Fruit fly (Drosophila melanogaster) whole organism, embryonic: ENCODE measurements around the gene CG13096.

ENCODE experiments used
- Asciz ChIP-seq: fragments of 200-800 bp; sonication (Bioruptor generic); optimal IDR thresholded peaks from 2 replicates; lab custom pipeline; 2017; ENCODE audit warnings: missing biosample characterization, mild to moderate bottlenecking, missing genetic modification characterization, missing genetic modification reagents
- CG12769 ChIP-seq: fragments of 200-800 bp; sonication (Bioruptor generic); optimal IDR thresholded peaks from 2 replicates; lab custom pipeline; 2019; ENCODE audit warnings: missing biosample characterization, mild to moderate bottlenecking, missing genetic modification characterization, moderate library complexity
- CG14667 ChIP-seq: fragments of 200-800 bp; sonication (Bioruptor generic); IDR thresholded peaks from 2 replicates; pipeline ENCODE4 v1.3.6; 2022; ENCODE audit warnings: missing biosample characterization, missing genetic modification characterization
- CG15696 ChIP-seq: fragments of 200-800 bp; sonication (Bioruptor generic); optimal IDR thresholded peaks from 2 replicates; lab custom pipeline; 2019; ENCODE audit warnings: missing biosample characterization, mild to moderate bottlenecking, missing genetic modification characterization, moderate library complexity
- CG2199 ChIP-seq: fragments of 200-800 bp; sonication (Bioruptor generic); IDR thresholded peaks from 3 replicates; pipeline ENCODE4 v1.3.6; 2022; ENCODE audit warnings: missing biosample characterization, missing genetic modification characterization
- CG2678 ChIP-seq: fragments of 200-800 bp; sonication (Bioruptor generic); optimal IDR thresholded peaks from 3 replicates; lab custom pipeline; 2019; ENCODE audit warnings: missing biosample characterization, mild to moderate bottlenecking, missing genetic modification characterization, moderate library complexity
- CG30020 ChIP-seq: fragments of 200-800 bp; optimal IDR thresholded peaks from 2 replicates; lab custom pipeline; 2019; ENCODE audit warnings: missing biosample characterization, mild to moderate bottlenecking, missing genetic modification characterization, moderate library complexity
- CG30403 ChIP-seq: fragments of 200-800 bp; sonication (Bioruptor generic); optimal IDR thresholded peaks from 3 replicates; lab custom pipeline; 2016; ENCODE audit warnings: missing biosample characterization, missing genetic modification characterization
- CG3726 ChIP-seq: fragments of 200-800 bp; sonication (Bioruptor generic); IDR thresholded peaks from 3 replicates; pipeline ENCODE4, ENCODE4 v1.3.6; 2022; ENCODE audit warnings: missing biosample characterization, missing genetic modification characterization
- CG3838 ChIP-seq: fragments of 200-800 bp; sonication (Bioruptor generic); optimal IDR thresholded peaks from 3 replicates; lab custom pipeline; 2016; ENCODE audit warnings: missing biosample characterization, missing genetic modification characterization
- CG5245 ChIP-seq: fragments of 200-800 bp; sonication (Bioruptor generic); optimal IDR thresholded peaks from 3 replicates; lab custom pipeline; 2016; ENCODE audit warnings: missing biosample characterization, missing genetic modification characterization
- CG6765 ChIP-seq: fragments of 200-800 bp; sonication (Bioruptor generic); optimal IDR thresholded peaks from 3 replicates; lab custom pipeline; 2017; ENCODE audit warnings: missing biosample characterization, mild to moderate bottlenecking, missing genetic modification characterization
- CG6854 ChIP-seq: fragments of 200-800 bp; sonication (Bioruptor generic); optimal IDR thresholded peaks from 3 replicates; lab custom pipeline; 2017; ENCODE audit warnings: missing biosample characterization, mild to moderate bottlenecking, missing genetic modification characterization
- CG9876 ChIP-seq: fragments of 200-800 bp; sonication (Bioruptor generic); optimal IDR thresholded peaks from 2 replicates; lab custom pipeline; 2016; ENCODE audit warnings: missing biosample characterization, missing genetic modification characterization
- CoRest ChIP-seq: fragments of 200-800 bp; sonication (Bioruptor generic); optimal IDR thresholded peaks from 3 replicates; lab custom pipeline; 2018; ENCODE audit warnings: missing biosample characterization, mild to moderate bottlenecking, missing genetic modification characterization, moderate library complexity
- Dp ChIP-seq: fragments of 200-800 bp; sonication (Bioruptor generic); optimal IDR thresholded peaks from 2 replicates; lab custom pipeline; 2018; ENCODE audit warnings: missing biosample characterization, mild to moderate bottlenecking, missing genetic modification characterization, moderate library complexity
- HHEX ChIP-seq: fragments of 200-800 bp; sonication (Bioruptor generic); optimal IDR thresholded peaks from 3 replicates; lab custom pipeline; 2017; ENCODE audit warnings: missing biosample characterization, mild to moderate bottlenecking, missing genetic modification characterization, missing genetic modification reagents
- HmgZ ChIP-seq: fragments of 200-800 bp; sonication (Bioruptor generic); optimal IDR thresholded peaks from 2 replicates; lab custom pipeline; 2018; ENCODE audit warnings: missing biosample characterization, mild to moderate bottlenecking, missing genetic modification characterization
- Hr51 ChIP-seq, 2 experiments: fragments of 200-800 bp; sonication (Bioruptor generic); optimal IDR thresholded peaks; 2 replicates in 1 of 2; 3 replicates in 1 of 2; lab custom pipeline; 2016 to 2018; ENCODE audit warnings: missing biosample characterization in 2 of 2, missing genetic modification characterization in 2 of 2, mild to moderate bottlenecking in 1 of 2, moderate library complexity in 1 of 2
- Lpt ChIP-seq: fragments of >200 bp; optimal IDR thresholded peaks from 2 replicates; lab custom pipeline; 2018; ENCODE audit warnings: missing biosample characterization, missing genetic modification characterization
- MBD-R2 ChIP-seq: fragments of 200-800 bp; sonication (Bioruptor generic); IDR thresholded peaks from 2 replicates; pipeline ENCODE4 v1.3.6; 2022; ENCODE audit warnings: missing biosample characterization, missing genetic modification characterization
- Meics ChIP-seq: fragments of 200-800 bp; sonication (Bioruptor generic); optimal IDR thresholded peaks from 2 replicates; lab custom pipeline; 2017; ENCODE audit warnings: missing biosample characterization, mild to moderate bottlenecking, missing genetic modification characterization
- NC2α ChIP-seq: fragments of 200-800 bp; sonication (Bioruptor generic); optimal IDR thresholded peaks from 2 replicates; lab custom pipeline; 2016; ENCODE audit warnings: missing biosample characterization, missing genetic modification characterization
- NC2β ChIP-seq: fragments of 200-800 bp; sonication (Bioruptor generic); optimal IDR thresholded peaks from 2 replicates; lab custom pipeline; 2016; ENCODE audit warnings: missing biosample characterization, missing genetic modification characterization
- NfI ChIP-seq: fragments of 200-800 bp; sonication (Bioruptor generic); optimal IDR thresholded peaks from 3 replicates; lab custom pipeline; 2018; ENCODE audit warnings: missing biosample characterization, mild to moderate bottlenecking, missing genetic modification characterization, moderate library complexity
- Trl ChIP-seq, 3 experiments: fragments of >200 bp in 2 of 3; fragments of 200-800 bp in 1 of 3; sonication (Bioruptor generic) in 1 of 3; optimal IDR thresholded peaks; 2 replicates in 1 of 3; 3 replicates in 2 of 3; lab custom pipeline; 2016 to 2017; ENCODE audit warnings: missing biosample characterization in 1 of 3, missing genetic modification characterization in 1 of 3
- ab ChIP-seq: fragments of 200-800 bp; sonication (Bioruptor generic); optimal IDR thresholded peaks from 2 replicates; lab custom pipeline; 2016; ENCODE audit warnings: missing biosample characterization, missing genetic modification characterization
- ac ChIP-seq: fragments of 200-800 bp; sonication (Bioruptor generic); optimal IDR thresholded peaks from 3 replicates; lab custom pipeline; 2017; ENCODE audit warnings: missing biosample characterization, mild to moderate bottlenecking, missing genetic modification characterization
- cg ChIP-seq: fragments of 200-800 bp; sonication (Bioruptor generic); optimal IDR thresholded peaks from 3 replicates; lab custom pipeline; 2019; ENCODE audit warnings: missing biosample characterization, mild to moderate bottlenecking, missing genetic modification characterization, moderate library complexity
- chinmo ChIP-seq: fragments of 200-800 bp; sonication (Bioruptor generic); IDR thresholded peaks from 4 replicates; pipeline ENCODE4 v1.3.6; 2022; ENCODE audit warnings: missing biosample characterization, missing genetic modification characterization; ENCODE audit not compliant: partially characterized antibody
- chn ChIP-seq: fragments of 200-800 bp; sonication (Bioruptor generic); optimal IDR thresholded peaks from 2 replicates; lab custom pipeline; 2016; ENCODE audit warnings: missing biosample characterization, missing genetic modification characterization
- crp ChIP-seq, 2 experiments: fragments of 200-800 bp; sonication (Bioruptor generic); optimal IDR thresholded peaks; 2 replicates in 1 of 2; 3 replicates in 1 of 2; lab custom pipeline; 2017; ENCODE audit warnings: missing biosample characterization in 2 of 2, missing genetic modification characterization in 2 of 2, mild to moderate bottlenecking in 1 of 2, moderate library complexity in 1 of 2
- dpn ChIP-seq, 2 experiments: fragments of 200-800 bp; sonication (Bioruptor generic); optimal IDR thresholded peaks; 3 replicates each; lab custom pipeline; 2016; ENCODE audit warnings: missing biosample characterization in 2 of 2, missing genetic modification characterization in 2 of 2
- fd96Cb ChIP-seq: fragments of 200-800 bp; sonication (Bioruptor generic); optimal IDR thresholded peaks from 2 replicates; lab custom pipeline; 2018; ENCODE audit warnings: missing biosample characterization, mild to moderate bottlenecking, missing genetic modification characterization, moderate library complexity
- gsb ChIP-seq: fragments of 200-800 bp; sonication (Bioruptor generic); IDR thresholded peaks from 2 replicates; pipeline ENCODE4 v1.3.6; 2022; ENCODE audit warnings: missing biosample characterization, missing genetic modification characterization
- kah ChIP-seq: fragments of 200-800 bp; sonication (Bioruptor generic); optimal IDR thresholded peaks from 2 replicates; lab custom pipeline; 2018; ENCODE audit warnings: missing biosample characterization, mild to moderate bottlenecking, missing genetic modification characterization
- nom ChIP-seq: fragments of 200-800 bp; sonication (Bioruptor generic); optimal IDR thresholded peaks from 2 replicates; lab custom pipeline; 2017; ENCODE audit warnings: missing biosample characterization, missing genetic modification characterization, mild to moderate bottlenecking, moderate library complexity, missing genetic modification reagents
- oc ChIP-seq: fragments of 200-800 bp; sonication (Bioruptor generic); optimal IDR thresholded peaks from 2 replicates; lab custom pipeline; 2018; ENCODE audit warnings: missing biosample characterization, mild to moderate bottlenecking, missing genetic modification characterization, moderate library complexity
- otp ChIP-seq: fragments of 200-800 bp; sonication (Bioruptor generic); IDR thresholded peaks from 3 replicates; pipeline ENCODE4, ENCODE4 v1.3.6; 2022; ENCODE audit warnings: missing biosample characterization, missing genetic modification characterization
- ranshi ChIP-seq: fragments of 200-800 bp; sonication (Bioruptor generic); IDR thresholded peaks from 2 replicates; pipeline ENCODE4 v1.3.6; 2022; ENCODE audit warnings: missing biosample characterization, missing genetic modification characterization
- repo ChIP-seq: fragments of 200-800 bp; sonication (Bioruptor generic); optimal IDR thresholded peaks from 2 replicates; lab custom pipeline; 2016; ENCODE audit warnings: missing biosample characterization, missing genetic modification characterization
- rib ChIP-seq: fragments of 200-800 bp; sonication (Bioruptor generic); IDR thresholded peaks from 2 replicates; pipeline ENCODE4 v1.3.6; 2022; ENCODE audit warnings: missing biosample characterization, missing genetic modification characterization
- ro ChIP-seq: fragments of 200-800 bp; sonication (Bioruptor generic); IDR thresholded peaks from 2 replicates; pipeline ENCODE4 v1.3.6; 2022; ENCODE audit warnings: missing biosample characterization, missing genetic modification characterization
- row ChIP-seq: fragments of 200-800 bp; sonication (Bioruptor generic); IDR thresholded peaks from 3 replicates; pipeline ENCODE4 v1.3.6; 2022; ENCODE audit warnings: missing biosample characterization, missing genetic modification characterization
- run ChIP-seq: fragments of 200-800 bp; sonication (Bioruptor generic); optimal IDR thresholded peaks from 3 replicates; lab custom pipeline; 2018; ENCODE audit warnings: missing biosample characterization, mild to moderate bottlenecking, missing genetic modification characterization
- slp2 ChIP-seq: fragments of 200-800 bp; sonication (Bioruptor generic); optimal IDR thresholded peaks from 2 replicates; lab custom pipeline; 2016; ENCODE audit warnings: missing biosample characterization, missing genetic modification characterization
- tio ChIP-seq: fragments of 200-800 bp; sonication (Bioruptor generic); optimal IDR thresholded peaks from 2 replicates; lab custom pipeline; 2017; ENCODE audit warnings: missing biosample characterization, missing genetic modification characterization, inconsistent platforms
- vvl ChIP-seq: fragments of 200-800 bp; sonication (Bioruptor generic); IDR thresholded peaks from 2 replicates; pipeline ENCODE4 v1.3.6; 2022; ENCODE audit warnings: missing biosample characterization, missing genetic modification characterization
- wdn ChIP-seq: fragments of 200-800 bp; sonication (Bioruptor generic); IDR thresholded peaks from 2 replicates; pipeline ENCODE4 v1.3.6; 2022; ENCODE audit warnings: missing biosample characterization, missing genetic modification characterization
- wor ChIP-seq: fragments of 200-800 bp; sonication (Bioruptor generic); IDR thresholded peaks from 2 replicates; pipeline ENCODE4 v1.3.6; 2022; ENCODE audit warnings: missing biosample characterization, missing genetic modification characterization
- zfh2 ChIP-seq: fragments of 200-800 bp; sonication (Bioruptor generic); optimal IDR thresholded peaks from 2 replicates; lab custom pipeline; 2016; ENCODE audit warnings: missing biosample characterization, missing genetic modification characterization

The CG13096 gene

dm6 chr2L:8511723-8512122 is at the start of gene CG13096 (continued):
- TF ChIP-seq CG12769 (tag; lab: Kevin White, UChicago) (no peak), Trl (optimal IDR thresholded peaks at IDR 0.05; lab: Kevin White, UChicago) (no peak), Trl (GFP tag; optimal IDR thresholded peaks at IDR 0.05; lab: Kevin White, UChicago) (no peak), wor (GFP tag; lab: Robert Waterston, UW) (no peak), gsb (GFP tag; lab: Robert Waterston, UW) (no peak), otp (no peak), oc (tag; lab: Kevin White, UChicago) (no peak), CG5245 (GFP tag; lab: Kevin White, UChicago) (no peak), repo (no peak), wdn (no peak), chn (GFP tag; lab: Kevin White, UChicago) (peak; percentile 32), Dp (GFP tag; lab: Kevin White, UChicago) (peak; percentile 83), cg (GFP tag; lab: Kevin White, UChicago) (no peak), ranshi (GFP tag; lab: Robert Waterston, UW) (no peak), nom (no peak), fd96Cb (tag; lab: Kevin White, UChicago) (no peak), CG2199 (GFP tag; lab: Robert Waterston, UW) (no peak), ac (GFP tag; lab: Kevin White, UChicago) (no peak), CG14667 (no peak), kah (GFP tag; lab: Kevin White, UChicago) (no peak), ab (GFP tag; lab: Kevin White, UChicago) (no peak), NC2α (GFP tag; lab: Kevin White, UChicago) (no peak), CG6765 (no peak), vvl (no peak; the same call in 1 of the 2 replicates), Hr51 (GFP tag; optimal IDR thresholded peaks at IDR 0.05; lab: Kevin White, UChicago) (peak in 1 of 2 experiments; percentile 27), NfI (GFP tag; lab: Kevin White, UChicago) (no peak), chinmo (GFP tag; lab: Robert Waterston, UW) (peak; percentile 99), Lpt (no peak), Meics (GFP tag; lab: Kevin White, UChicago) (no peak), slp2 (GFP tag; lab: Kevin White, UChicago) (no peak), run (tag; lab: Kevin White, UChicago) (no peak), CG6854 (GFP tag; lab: Kevin White, UChicago) (no peak), CoRest (peak; percentile 64), MBD-R2 (GFP tag; lab: Robert Waterston, UW) (peak; percentile 84), HHEX (no peak), CG9876 (GFP tag; lab: Kevin White, UChicago) (no peak), row (GFP tag; lab: Robert Waterston, UW) (peak; percentile 59; the same call in 2 of the 3 replicates), CG30403 (no peak), Asciz (no peak), CG30020 (peak; percentile 38), crp (GFP tag; optimal IDR thresholded peaks at IDR 0.05; lab: Kevin White, UChicago) (peak; percentile 73 to 95), CG3726 (no peak), NC2β (GFP tag; lab: Kevin White, UChicago) (no peak), CG3838 (GFP tag; lab: Kevin White, UChicago) (no peak), ro (GFP tag; lab: Robert Waterston, UW) (no peak), CG15696 (tag; lab: Kevin White, UChicago) (no peak), tio (no peak), rib (no peak), zfh2 (GFP tag; lab: Kevin White, UChicago) (peak; percentile 27), HmgZ (tag; lab: Kevin White, UChicago) (peak; percentile 86), CG2678 (tag; lab: Kevin White, UChicago) (no peak), dpn (GFP tag; optimal IDR thresholded peaks at IDR 0.05; lab: Kevin White, UChicago) (peak; percentile 37 to 43)
